Worm (Caenorhabditis elegans) whole organism, young adult: Measurements from ENCODE around the gene lido-9.

ENCODE experiments used
- B0019.2 ChIP-seq: fragments of 200-800 bp; sonication (Bioruptor generic); conservative IDR thresholded peaks from 2 replicates; pipeline ENCODE4 v1.3.6; 2022; ENCODE audit warnings: missing genetic modification reagents, missing genetic modification characterization, missing compliant biosample characterization
- B0261.1 ChIP-seq: sonication (generic microtip); optimal IDR thresholded peaks from 2 replicates; lab custom pipeline; 2016; ENCODE audit warnings: mild to moderate bottlenecking, missing genetic modification characterization, moderate library complexity, missing compliant biosample characterization
- C06A6.2 ChIP-seq: fragments of 200-800 bp; sonication (Bioruptor generic); conservative IDR thresholded peaks from 2 replicates; pipeline ENCODE4 v1.3.6; 2022; ENCODE audit warnings: missing genetic modification characterization, missing compliant biosample characterization
- D2030.7 ChIP-seq: fragments of 200-800 bp; sonication (Bioruptor generic); IDR thresholded peaks from 2 replicates; pipeline ENCODE4 v1.3.6; 2022; ENCODE audit warnings: missing genetic modification reagents, missing genetic modification characterization, missing compliant biosample characterization
- F37B4.10 ChIP-seq: fragments of 200-800 bp; sonication (Bioruptor generic); IDR thresholded peaks from 2 replicates; pipeline ENCODE4 v1.3.6; 2022; ENCODE audit warnings: missing genetic modification characterization, missing compliant biosample characterization
- F39B2.1 ChIP-seq: fragments of 200-800 bp; sonication (Bioruptor generic); IDR thresholded peaks from 2 replicates; pipeline ENCODE4 v1.3.6; 2022; ENCODE audit warnings: missing genetic modification reagents, missing genetic modification characterization, missing compliant biosample characterization
- F52B5.7 ChIP-seq: sonication (generic microtip); optimal IDR thresholded peaks from 2 replicates; lab custom pipeline; 2016; ENCODE audit warnings: mild to moderate bottlenecking, missing genetic modification characterization, missing compliant biosample characterization
- F55B11.4 ChIP-seq: sonication (generic microtip); optimal IDR thresholded peaks from 2 replicates; lab custom pipeline; 2016; ENCODE audit warnings: missing compliant biosample characterization, missing genetic modification characterization, borderline replicate concordance; ENCODE audit not compliant: insufficient read depth
- F57A8.1 ChIP-seq: fragments of 200-800 bp; sonication (Bioruptor generic); optimal IDR thresholded peaks from 2 replicates; lab custom pipeline; 2018; ENCODE audit warnings: mild to moderate bottlenecking, missing genetic modification characterization, moderate library complexity, missing compliant biosample characterization
- F57C9.4 ChIP-seq: sonication (generic microtip); optimal IDR thresholded peaks from 2 replicates; lab custom pipeline; 2017; ENCODE audit warnings: mild to moderate bottlenecking, missing genetic modification characterization, missing compliant biosample characterization
- K11D2.4 ChIP-seq: fragments of 200-800 bp; sonication (Bioruptor generic); IDR thresholded peaks from 2 replicates; pipeline ENCODE4 v1.3.6; 2022; ENCODE audit warnings: missing genetic modification reagents, missing genetic modification characterization, missing compliant biosample characterization
- T07F8.4 ChIP-seq: sonication (generic microtip); optimal IDR thresholded peaks from 2 replicates; lab custom pipeline; 2016; ENCODE audit warnings: mild to moderate bottlenecking, missing genetic modification characterization, moderate library complexity, missing compliant biosample characterization
- Y53G8AR.9 ChIP-seq: fragments of 200-800 bp; sonication (Bioruptor generic); conservative IDR thresholded peaks from 2 replicates; pipeline ENCODE4 v1.3.6; 2022; ENCODE audit warnings: missing genetic modification reagents, missing genetic modification characterization, missing compliant biosample characterization
- Y67H2A.10 ChIP-seq: fragments of 200-800 bp; sonication (Bioruptor generic); conservative IDR thresholded peaks from 2 replicates; pipeline ENCODE4 v1.3.6; 2022; ENCODE audit warnings: missing genetic modification reagents, missing genetic modification characterization, missing compliant biosample characterization
- Y95B8A.8 ChIP-seq: fragments of 200-800 bp; sonication (Bioruptor generic); IDR thresholded peaks from 2 replicates; pipeline ENCODE4 v1.3.6; 2022; ENCODE audit warnings: missing genetic modification reagents, missing genetic modification characterization, missing compliant biosample characterization
- akir-1 ChIP-seq: fragments of 200-800 bp; sonication (Bioruptor generic); optimal IDR thresholded peaks from 2 replicates; lab custom pipeline; 2018; ENCODE audit warnings: mild to moderate bottlenecking, missing genetic modification characterization, moderate library complexity, missing compliant biosample characterization
- aptf-3 ChIP-seq: fragments of 200-800 bp; sonication (Bioruptor generic); IDR thresholded peaks from 2 replicates; pipeline ENCODE4 v1.3.6; 2022; ENCODE audit warnings: missing genetic modification characterization, missing compliant biosample characterization
- atf-7 ChIP-seq: sonication (generic microtip); optimal IDR thresholded peaks from 2 replicates; lab custom pipeline; 2017; ENCODE audit warnings: mild to moderate bottlenecking, missing genetic modification characterization, missing compliant biosample characterization
- bed-1 ChIP-seq: fragments of 200-800 bp; sonication (Bioruptor generic); IDR thresholded peaks from 2 replicates; pipeline ENCODE4 v1.3.6; 2022; ENCODE audit warnings: missing genetic modification reagents, missing genetic modification characterization, missing compliant biosample characterization
- ccch-3 ChIP-seq: fragments of 200-800 bp; sonication (Bioruptor generic); optimal IDR thresholded peaks from 2 replicates; lab custom pipeline; 2018; ENCODE audit warnings: mild to moderate bottlenecking, missing genetic modification characterization, missing compliant biosample characterization
- cebp-1 ChIP-seq, 2 experiments: fragments of 200-800 bp in 1 of 2; sonication (Bioruptor generic) in 1 of 2; sonication (generic microtip) in 1 of 2; IDR thresholded peaks in 1 of 2; optimal IDR thresholded peaks in 1 of 2; 2 replicates each; pipeline versions ENCODE4 v1.3.6 to Lab custom; 2017 to 2022; ENCODE audit warnings: missing compliant biosample characterization in 2 of 2, missing genetic modification characterization in 2 of 2, mild to moderate bottlenecking in 1 of 2, missing genetic modification reagents in 1 of 2, moderate library complexity in 1 of 2
- ceh-40 ChIP-seq: fragments of 200-800 bp; sonication (Bioruptor generic); IDR thresholded peaks from 2 replicates; pipeline ENCODE4 v1.3.6; 2022; ENCODE audit warnings: missing genetic modification characterization, missing compliant biosample characterization
- dpff-1 ChIP-seq: sonication (generic microtip); optimal IDR thresholded peaks from 2 replicates; lab custom pipeline; 2017; ENCODE audit warnings: mild to moderate bottlenecking, missing genetic modification characterization, missing compliant biosample characterization
- efl-1 ChIP-seq: fragments of 150-350 bp; optimal IDR thresholded peaks from 2 replicates; lab custom pipeline; 2014; ENCODE audit warnings: missing biosample characterization, missing genetic modification reagents, missing genetic modification characterization
- egrh-3 ChIP-seq: fragments of 200-800 bp; sonication (Bioruptor generic); IDR thresholded peaks from 2 replicates; pipeline ENCODE4 v1.3.6; 2022; ENCODE audit warnings: missing genetic modification reagents, missing genetic modification characterization, missing compliant biosample characterization
- ets-4 ChIP-seq: fragments of 200-800 bp; sonication (Bioruptor generic); optimal IDR thresholded peaks from 2 replicates; lab custom pipeline; 2018; ENCODE audit warnings: mild to moderate bottlenecking, missing genetic modification characterization, missing compliant biosample characterization
- fkh-3 ChIP-seq: sonication (generic microtip); optimal IDR thresholded peaks from 2 replicates; lab custom pipeline; 2016; ENCODE audit warnings: mild to moderate bottlenecking, missing genetic modification characterization, missing compliant biosample characterization
- gei-17 ChIP-seq: fragments of 200-800 bp; sonication (Bioruptor generic); optimal IDR thresholded peaks from 2 replicates; lab custom pipeline; 2018; ENCODE audit warnings: mild to moderate bottlenecking, missing genetic modification characterization, missing compliant biosample characterization
- hlh-12 ChIP-seq: sonication (generic microtip); optimal IDR thresholded peaks from 2 replicates; lab custom pipeline; 2016; ENCODE audit warnings: missing genetic modification characterization, missing compliant biosample characterization
- hmg-20 ChIP-seq: fragments of 200-800 bp; sonication (Bioruptor generic); IDR thresholded peaks from 2 replicates; pipeline ENCODE4 v1.3.6; 2022; ENCODE audit warnings: missing genetic modification reagents, missing genetic modification characterization, missing compliant biosample characterization
- let-526 ChIP-seq: fragments of 200-800 bp; sonication (Bioruptor generic); IDR thresholded peaks from 2 replicates; pipeline ENCODE4 v1.3.6; 2022; ENCODE audit warnings: missing genetic modification reagents, missing genetic modification characterization, missing compliant biosample characterization
- lin-26 ChIP-seq: fragments of 200-800 bp; sonication (Bioruptor generic); IDR thresholded peaks from 2 replicates; pipeline ENCODE4 v1.3.6; 2022; ENCODE audit warnings: missing genetic modification reagents, missing genetic modification characterization, missing compliant biosample characterization
- lsy-27 ChIP-seq: sonication (generic microtip); optimal IDR thresholded peaks from 2 replicates; lab custom pipeline; 2017; ENCODE audit warnings: missing genetic modification characterization, mild to moderate bottlenecking, missing compliant biosample characterization, antibody characterized with exemption, missing genotype, borderline replicate concordance; ENCODE audit not compliant: insufficient read depth
- madf-6 ChIP-seq: fragments of 200-800 bp; sonication (Bioruptor generic); IDR thresholded peaks from 2 replicates; pipeline ENCODE4 v1.3.6; 2022; ENCODE audit warnings: missing genetic modification reagents, missing genetic modification characterization, missing compliant biosample characterization
- madf-8 ChIP-seq: fragments of 200-800 bp; sonication (Bioruptor generic); conservative IDR thresholded peaks from 2 replicates; pipeline ENCODE4 v1.3.6; 2022; ENCODE audit warnings: missing genetic modification reagents, missing genetic modification characterization, missing compliant biosample characterization
- nfya-1 ChIP-seq: sonication (generic microtip); optimal IDR thresholded peaks from 2 replicates; lab custom pipeline; 2017; ENCODE audit warnings: antibody characterized with exemption, missing compliant biosample characterization, missing genetic modification characterization, borderline replicate concordance; ENCODE audit not compliant: insufficient read depth
- nfyb-1 ChIP-seq: fragments of 200-800 bp; sonication (Bioruptor generic); IDR thresholded peaks from 2 replicates; pipeline ENCODE4 v1.3.6; 2022; ENCODE audit warnings: missing genetic modification reagents, missing genetic modification characterization, missing compliant biosample characterization
- nhr-120 ChIP-seq: fragments of 200-800 bp; sonication (Bioruptor generic); IDR thresholded peaks from 2 replicates; pipeline ENCODE4 v1.3.6; 2022; ENCODE audit warnings: missing genetic modification characterization, missing compliant biosample characterization
- pha-4 ChIP-seq: fragments of 150-350 bp; sonication (generic microtip); optimal IDR thresholded peaks from 2 replicates; lab custom pipeline; 2014; ENCODE audit warnings: missing biosample characterization, missing genetic modification reagents, missing genetic modification characterization
- rcor-1 ChIP-seq: fragments of 200-800 bp; sonication (Bioruptor generic); IDR thresholded peaks from 2 replicates; pipeline ENCODE4 v1.3.6; 2022; ENCODE audit warnings: missing genetic modification reagents, missing genetic modification characterization, missing compliant biosample characterization
- repo-1 ChIP-seq: sonication (generic microtip); optimal IDR thresholded peaks from 2 replicates; lab custom pipeline; 2017; ENCODE audit warnings: mild to moderate bottlenecking, missing genetic modification characterization, missing compliant biosample characterization
- snpc-1.1 ChIP-seq: sonication (generic microtip); optimal IDR thresholded peaks from 2 replicates; lab custom pipeline; 2017; ENCODE audit warnings: missing genetic modification characterization, mild to moderate bottlenecking, missing compliant biosample characterization, antibody characterized with exemption, moderate library complexity, missing genotype, missing genetic modification reagents; ENCODE audit not compliant: insufficient read depth
- somi-1 ChIP-seq: fragments of 200-800 bp; sonication (Bioruptor generic); optimal IDR thresholded peaks from 2 replicates; lab custom pipeline; 2018; ENCODE audit warnings: mild to moderate bottlenecking, missing genetic modification characterization, missing compliant biosample characterization
- sptf-2 ChIP-seq: fragments of 200-800 bp; sonication (Bioruptor generic); optimal IDR thresholded peaks from 2 replicates; lab custom pipeline; 2018; ENCODE audit warnings: mild to moderate bottlenecking, missing genetic modification characterization, missing compliant biosample characterization
- tlf-1 ChIP-seq: fragments of 200-800 bp; sonication (Bioruptor generic); optimal IDR thresholded peaks from 2 replicates; lab custom pipeline; 2018; ENCODE audit warnings: mild to moderate bottlenecking, missing genetic modification characterization, missing compliant biosample characterization
- xnd-1 ChIP-seq: sonication (generic microtip); optimal IDR thresholded peaks from 2 replicates; lab custom pipeline; 2016; ENCODE audit warnings: missing genotype, missing genetic modification reagents, missing genetic modification characterization, missing compliant biosample characterization
- zfh-2 ChIP-seq: fragments of 200-800 bp; sonication (Bioruptor generic); conservative IDR thresholded peaks from 2 replicates; pipeline ENCODE4 v1.3.6; 2022; ENCODE audit warnings: missing genetic modification reagents, missing genetic modification characterization, missing compliant biosample characterization
- ztf-26 ChIP-seq: sonication (generic microtip); optimal IDR thresholded peaks from 2 replicates; lab custom pipeline; 2017; ENCODE audit warnings: missing genetic modification characterization, missing compliant biosample characterization

The lido-9 gene

ce11 chrII:2987854-2988350 is 12.7 kb upstream of the lido-9 start, which contains the start of gene lido-7 (continued):
- no peak for TF ChIP-seq sptf-2 (GFP tag; lab: Kevin White, UChicago)
- no peak for TF ChIP-seq ccch-3 (GFP tag; lab: Kevin White, UChicago)
- no peak for TF ChIP-seq Y67H2A.10
- no peak for TF ChIP-seq F55B11.4 (tag; lab: Kevin White, UChicago)
- no peak for TF ChIP-seq lsy-27 (tag; lab: Kevin White, UChicago)
- no peak for TF ChIP-seq B0019.2 (GFP tag; lab: Robert Waterston, UW)
- TF ChIP-seq D2030.7 (GFP tag; lab: Robert Waterston, UW), result no peak
- no peak for TF ChIP-seq aptf-3
- no peak for TF ChIP-seq F57A8.1 (GFP tag; lab: Kevin White, UChicago)
- TF ChIP-seq ceh-40 (GFP tag; lab: Robert Waterston, UW), result no peak
- TF ChIP-seq rcor-1, result 0 out of 2 replicates have a peak, but pooled peaks have one; percentile 17
- no peak for TF ChIP-seq Y95B8A.8 (GFP tag; lab: Robert Waterston, UW)
- TF ChIP-seq egrh-3 (GFP tag; lab: Robert Waterston, UW), result peak; percentile 83; the same call in 1 of the 2 replicates
- no peak for TF ChIP-seq akir-1 (GFP tag; lab: Kevin White, UChicago)
- TF ChIP-seq F39B2.1, result no peak
- no peak for TF ChIP-seq nhr-120
- no peak for TF ChIP-seq repo-1 (tag; lab: Kevin White, UChicago)
- TF ChIP-seq efl-1, result peak; percentile 16
- TF ChIP-seq zfh-2 (GFP tag; lab: Robert Waterston, UW), result peak; percentile 89
- no peak for TF ChIP-seq somi-1 (GFP tag; lab: Kevin White, UChicago)
- TF ChIP-seq F57C9.4 (tag; lab: Kevin White, UChicago), result no peak
- TF ChIP-seq Y53G8AR.9, result no peak
- no peak for TF ChIP-seq B0261.1 (tag; lab: Kevin White, UChicago)
- TF ChIP-seq hmg-20 (GFP tag; lab: Robert Waterston, UW), result no peak
- no peak for TF ChIP-seq nfyb-1 (GFP tag; lab: Robert Waterston, UW)
- TF ChIP-seq gei-17 (GFP tag; lab: Kevin White, UChicago), result no peak
- no peak for TF ChIP-seq T07F8.4 (tag; lab: Kevin White, UChicago)
- TF ChIP-seq hlh-12 (tag; lab: Kevin White, UChicago), result no peak
- no peak for TF ChIP-seq bed-1 (GFP tag; lab: Robert Waterston, UW)
- TF ChIP-seq C06A6.2 (GFP tag; lab: Robert Waterston, UW), result no peak
- no peak for TF ChIP-seq atf-7
- no peak for TF ChIP-seq lin-26 (GFP tag; lab: Robert Waterston, UW)
- TF ChIP-seq nfya-1, result no peak
- no peak for TF ChIP-seq F37B4.10 (GFP tag; lab: Robert Waterston, UW)
- TF ChIP-seq madf-8 (GFP tag; lab: Robert Waterston, UW), result 0 out of 2 replicates have a peak, but pooled peaks have one; percentile 20
- no peak for TF ChIP-seq xnd-1 (tag; lab: Kevin White, UChicago)
- no peak for TF ChIP-seq snpc-1.1 (tag; lab: Kevin White, UChicago)
- TF ChIP-seq ets-4 (GFP tag; lab: Kevin White, UChicago), result no peak
- TF ChIP-seq madf-6 (GFP tag; lab: Robert Waterston, UW), result peak; percentile 50; the same call in 1 of the 2 replicates
- TF ChIP-seq fkh-3 (tag; lab: Kevin White, UChicago), result no peak
- no peak for TF ChIP-seq pha-4 (tag; lab: Kevin White, UChicago)
- peak; percentile 27; the same call in 1 of the 2 replicates for TF ChIP-seq cebp-1 (GFP tag; IDR thresholded peaks at IDR 0.05; lab: Robert Waterston, UW)
- TF ChIP-seq cebp-1 (tag; optimal IDR thresholded peaks at IDR 0.05; lab: Kevin White, UChicago), result peak; percentile 51
- TF ChIP-seq let-526, result no peak
- no peak for TF ChIP-seq dpff-1 (tag; lab: Kevin White, UChicago)
- 0 out of 2 replicates have a peak, but pooled peaks have one; percentile 26 for TF ChIP-seq K11D2.4 (GFP tag; lab: Robert Waterston, UW)
- TF ChIP-seq F52B5.7 (tag; lab: Kevin White, UChicago), result no peak
- no peak for TF ChIP-seq ztf-26 (tag; lab: Kevin White, UChicago)
- TF ChIP-seq tlf-1 (GFP tag; lab: Kevin White, UChicago), result no peak
